Worm (Caenorhabditis elegans) whole organism, young adult: ENCODE data around the gene snf-5.

Experiments used
- F52B5.7 ChIP-seq: sonication (generic microtip); optimal IDR thresholded peaks from 2 replicates; lab custom pipeline; 2016; ENCODE audit warnings: mild to moderate bottlenecking, missing genetic modification characterization, missing compliant biosample characterization
- Y67H2A.10 ChIP-seq: fragments of 200-800 bp; sonication (Bioruptor generic); conservative IDR thresholded peaks from 2 replicates; pipeline ENCODE4 v1.3.6; 2022; ENCODE audit warnings: missing genetic modification reagents, missing genetic modification characterization, missing compliant biosample characterization
- ama-1 ChIP-seq, 3 experiments: fragments of 150-350 bp in 1 of 3; sonication (generic microtip) in 2 of 3; optimal IDR thresholded peaks; 2 replicates each; lab custom pipeline; 2014 to 2018; ENCODE audit warnings: missing biosample characterization in 2 of 3, missing genetic modification characterization in 2 of 3, missing genetic modification reagents in 2 of 3
- aptf-2 ChIP-seq: fragments of 200-800 bp; sonication (Bioruptor generic); conservative IDR thresholded peaks from 2 replicates; pipeline ENCODE4 v1.3.6; 2022; ENCODE audit warnings: missing genetic modification reagents, missing genetic modification characterization, missing compliant biosample characterization
- atf-7 ChIP-seq: sonication (generic microtip); optimal IDR thresholded peaks from 2 replicates; lab custom pipeline; 2017; ENCODE audit warnings: mild to moderate bottlenecking, missing genetic modification characterization, missing compliant biosample characterization
- cebp-1 ChIP-seq, 2 experiments: fragments of 200-800 bp in 1 of 2; sonication (Bioruptor generic) in 1 of 2; sonication (generic microtip) in 1 of 2; IDR thresholded peaks in 1 of 2; optimal IDR thresholded peaks in 1 of 2; 2 replicates each; pipeline versions ENCODE4 v1.3.6 to Lab custom; 2017 to 2022; ENCODE audit warnings: missing compliant biosample characterization in 2 of 2, missing genetic modification characterization in 2 of 2, mild to moderate bottlenecking in 1 of 2, missing genetic modification reagents in 1 of 2, moderate library complexity in 1 of 2
- egrh-3 ChIP-seq: fragments of 200-800 bp; sonication (Bioruptor generic); IDR thresholded peaks from 2 replicates; pipeline ENCODE4 v1.3.6; 2022; ENCODE audit warnings: missing genetic modification reagents, missing genetic modification characterization, missing compliant biosample characterization
- hsf-1 ChIP-seq: fragments of 200-800 bp; sonication (Bioruptor generic); IDR thresholded peaks from 2 replicates; pipeline ENCODE4 v1.3.6; 2022; ENCODE audit warnings: missing genetic modification reagents, missing genetic modification characterization, missing compliant biosample characterization
- unc-130 ChIP-seq: sonication (generic microtip); optimal IDR thresholded peaks from 2 replicates; lab custom pipeline; 2016; ENCODE audit warnings: missing genetic modification reagents, missing genetic modification characterization, missing compliant biosample characterization

ce11 chrII:12823437-12823836 lies 42.1 kb downstream of the snf-5 start, which contains the start of gene Y46G5A.36:
- TF ChIP-seq atf-7 (tag; lab: Kevin White, UChicago) (no peak), egrh-3 (GFP tag; lab: Robert Waterston, UW) (no peak), F52B5.7 (tag; lab: Kevin White, UChicago) (no peak), unc-130 (GFP tag; lab: Kevin White, UChicago) (no peak), hsf-1 (GFP tag; lab: Robert Waterston, UW) (no peak), cebp-1 (GFP tag; IDR thresholded peaks at IDR 0.05; lab: Robert Waterston, UW) (no peak), cebp-1 (tag; optimal IDR thresholded peaks at IDR 0.05; lab: Kevin White, UChicago) (no peak), aptf-2 (no peak), Y67H2A.10 (GFP tag; lab: Robert Waterston, UW) (no peak), ama-1 (optimal IDR thresholded peaks at IDR 0.05; lab: Kevin White, UChicago) (no peak), ama-1 (GFP tag; optimal IDR thresholded peaks at IDR 0.05; lab: Kevin White, UChicago) (no peak)
